Worm (Caenorhabditis elegans): ENCODE data around the gene F23H11.7.

The F23H11.7 gene

DNA sequence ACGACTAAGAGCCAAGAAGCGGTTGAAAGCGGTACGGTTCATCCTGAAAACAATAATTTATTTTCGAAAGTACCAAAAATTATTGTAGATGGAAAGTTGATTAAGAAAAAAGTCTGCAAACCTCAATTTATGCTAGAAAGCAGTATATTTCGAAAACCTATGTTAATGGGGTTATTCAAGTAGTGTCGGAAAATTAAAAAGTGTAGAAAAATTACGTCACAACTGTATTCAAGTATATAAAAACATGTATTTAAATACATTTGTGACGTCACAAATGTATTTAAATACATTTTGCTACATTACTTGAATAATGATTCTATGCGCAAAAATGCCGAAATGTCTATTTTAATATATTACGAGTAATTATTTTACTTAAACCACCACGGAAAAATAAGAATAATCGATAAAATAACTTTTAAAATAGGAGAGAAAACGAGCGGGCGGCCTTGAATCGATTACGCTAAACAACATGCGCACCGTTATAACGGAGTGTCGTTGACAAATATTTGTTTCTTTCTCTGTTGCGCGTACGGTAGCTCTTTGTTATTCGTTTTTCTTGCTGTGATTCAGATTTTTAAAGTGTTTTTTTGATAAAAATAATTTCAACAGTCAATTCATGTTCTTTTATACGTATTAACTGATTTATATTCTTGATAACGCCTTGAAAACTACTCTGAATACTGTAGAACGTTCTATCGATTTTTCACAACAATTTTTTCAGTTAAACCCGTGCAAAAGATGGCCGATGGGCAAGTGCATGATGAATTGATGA lies 8.5 kb downstream of the F23H11.7 start, which contains the start of the genes F23H11.5 and bra-2:
Gene F23H11.5 (minus strand): TSS at position 51 of the 772 bp plus-strand sequence.
Gene bra-2 (plus strand): TSS at position 722 of the 772 bp plus-strand sequence.
- no peak for TF ChIP-seq unc-62 (GFP tag; optimal IDR thresholded peaks at IDR 0.05)

DNA sequence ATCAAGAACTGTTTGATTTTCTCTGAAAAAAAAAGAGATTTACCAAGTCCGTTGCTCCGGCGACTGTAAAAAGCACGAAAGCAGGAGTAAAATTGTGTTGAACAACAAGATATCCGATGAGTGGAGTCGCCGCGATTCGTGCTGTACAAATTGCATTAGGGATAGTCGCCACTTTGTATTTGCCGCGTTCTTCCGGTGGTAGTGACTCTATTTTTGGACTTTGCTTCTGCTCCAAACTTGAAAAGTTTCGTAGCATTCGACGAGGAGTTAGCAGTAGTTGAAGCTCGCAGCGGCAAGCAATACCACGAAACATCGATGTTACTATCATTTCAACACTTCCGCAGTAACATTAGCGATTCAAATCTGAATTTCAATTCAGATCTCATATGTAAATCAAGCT lies 9.7 kb downstream of the F23H11.7 start, which contains the start of gene crls-1:
Gene crls-1 (minus strand): TSS at position 363 of the 400 bp plus-strand sequence.
- no peak for TF ChIP-seq unc-62 (GFP tag; optimal IDR thresholded peaks at IDR 0.05)

DNA sequence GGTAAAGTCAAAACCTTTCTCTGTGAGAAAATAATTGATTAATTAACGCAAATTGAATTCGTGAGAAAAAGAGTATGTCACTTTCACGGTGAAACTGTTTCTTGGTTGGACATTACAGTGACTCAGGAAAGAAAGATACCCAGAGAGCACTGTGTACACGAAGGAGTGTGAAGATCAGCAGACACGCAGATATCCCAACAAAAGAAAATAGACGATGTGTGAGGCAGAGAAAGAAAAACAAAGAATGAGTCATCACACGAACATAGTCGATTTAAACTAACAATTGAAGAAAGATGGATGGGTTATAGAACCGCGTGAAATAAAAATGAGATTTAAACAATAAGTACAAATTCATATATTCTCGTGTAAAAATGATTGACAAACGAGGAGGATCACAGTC lies 11.2 kb downstream of the F23H11.7 start:
- no peak for TF ChIP-seq unc-62 (GFP tag; optimal IDR thresholded peaks at IDR 0.05)

DNA sequence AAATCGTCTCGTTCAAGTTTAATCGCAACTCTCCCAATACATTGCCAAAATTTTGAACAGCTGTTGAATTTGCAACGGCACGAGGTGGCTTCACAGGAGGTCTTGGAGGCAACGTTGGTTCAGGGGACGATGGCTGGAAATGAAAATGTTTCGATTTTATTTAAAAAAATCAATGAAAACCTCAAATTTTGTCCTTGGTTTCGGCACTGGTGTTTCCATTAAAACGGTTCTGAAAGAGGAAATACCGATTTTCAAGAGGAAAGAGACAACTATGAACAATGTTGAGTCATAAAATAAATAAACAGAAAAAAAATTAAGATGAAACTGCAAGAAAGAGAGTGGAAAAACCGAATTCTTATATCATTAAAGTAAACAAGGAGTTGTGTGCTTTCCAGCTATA lies 11.9 kb downstream of the F23H11.7 start, which contains the start of gene F23H11.4:
Gene F23H11.4 (minus strand): TSS at position 229 of the 400 bp plus-strand sequence.
- no peak for TF ChIP-seq unc-62 (GFP tag; optimal IDR thresholded peaks at IDR 0.05)

DNA sequence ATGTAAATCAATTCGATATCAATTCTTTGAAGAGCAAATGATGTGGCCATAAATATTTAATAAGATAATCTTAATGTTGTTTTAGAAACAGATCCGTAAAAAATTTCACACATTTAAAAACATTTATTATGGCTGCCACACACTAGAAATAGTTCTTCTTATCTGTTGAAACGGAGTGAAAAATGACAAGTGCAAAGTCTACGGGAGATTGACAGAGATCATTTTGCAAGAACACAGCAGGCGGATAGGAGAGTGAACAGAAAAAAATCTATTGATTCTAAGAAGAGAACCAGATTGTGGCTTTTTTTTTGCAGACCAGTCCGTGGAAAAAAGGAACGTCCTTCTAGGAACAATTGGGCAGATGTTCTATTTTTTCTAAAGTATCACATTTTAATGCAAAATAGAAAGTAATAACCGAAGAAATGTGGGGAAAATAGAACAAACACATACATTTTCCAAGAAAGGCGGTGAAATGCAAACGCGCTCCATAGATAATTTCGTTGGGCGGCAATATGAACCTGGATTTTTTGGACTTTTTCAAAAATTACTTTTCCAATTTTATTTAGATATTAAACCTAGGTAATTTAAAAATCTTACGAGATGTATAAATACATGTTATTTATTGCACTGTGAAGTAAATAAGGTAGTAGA lies 17.5 kb downstream of the F23H11.7 start:
- no peak for TF ChIP-seq unc-62 (GFP tag; optimal IDR thresholded peaks at IDR 0.05)

DNA sequence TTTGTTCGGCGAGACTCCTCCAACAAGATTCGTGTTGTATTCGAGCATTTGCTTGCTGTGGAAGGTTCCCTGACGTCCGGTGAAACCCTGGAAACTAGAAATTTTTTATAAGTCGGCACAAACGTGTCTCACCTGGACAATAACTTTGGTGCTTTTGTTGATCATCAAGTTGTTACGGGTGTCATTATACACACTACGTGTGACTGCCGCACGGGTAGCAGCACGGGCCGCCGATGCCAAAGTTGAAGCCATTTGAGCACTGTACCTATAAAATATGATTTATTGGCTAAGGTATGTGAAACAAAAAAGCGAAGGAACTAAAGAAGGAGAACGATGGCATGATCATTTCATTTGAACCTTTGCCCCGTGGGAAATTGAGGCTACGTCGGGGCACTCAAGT lies 18.1 kb downstream of the F23H11.7 start, which contains the start of gene sucl-2:
Gene sucl-2 (minus strand): TSS at position 265 of the 400 bp plus-strand sequence.
- TF ChIP-seq unc-62 (GFP tag; optimal IDR thresholded peaks at IDR 0.05): no peak

- no peak for TF ChIP-seq unc-62 (GFP tag; optimal IDR thresholded peaks at IDR 0.05)
Measured at ce11 chrIII:900134-900533, 19.1 kb downstream of the F23H11.7 start.

ce11 chrIII:896904-897303 lies 22.3 kb downstream of the F23H11.7 start:
- TF ChIP-seq unc-62 (GFP tag; optimal IDR thresholded peaks at IDR 0.05): no peak

DNA sequence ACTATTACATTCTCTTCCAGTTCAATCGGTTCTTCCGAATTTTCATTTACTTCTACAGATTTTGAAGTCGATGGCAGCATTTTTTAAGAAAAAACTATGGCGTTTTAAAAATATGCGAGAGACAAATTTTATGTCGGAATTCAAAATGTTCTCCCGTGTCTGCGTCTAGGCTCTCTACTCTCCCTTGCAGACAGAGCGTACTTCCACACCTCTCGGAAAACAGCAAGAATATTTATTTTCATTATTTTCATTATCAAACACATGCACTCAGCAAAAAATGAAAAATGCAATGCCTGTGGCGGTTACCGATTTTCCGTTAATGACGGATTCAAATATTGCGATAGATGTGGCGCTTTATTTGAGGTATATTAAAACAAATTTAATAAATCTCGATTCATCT lies 23.7 kb downstream of the F23H11.7 start, which contains the start of the genes ztf-18 and F23H11.2:
Gene ztf-18 (minus strand): TSS at position 188 of the 400 bp plus-strand sequence.
Gene F23H11.2 (plus strand): TSS at position 223 of the 400 bp plus-strand sequence.
- TF ChIP-seq unc-62 (GFP tag; optimal IDR thresholded peaks at IDR 0.05): no peak

- TF ChIP-seq unc-62 (GFP tag; optimal IDR thresholded peaks at IDR 0.05): no peak
Measured at ce11 chrIII:891014-891413, 28.2 kb downstream of the F23H11.7 start, which contains the start of gene T24C4.10. Gene T24C4.10, minus strand, starts transcription at chrIII:891243.

ce11 chrIII:888983-889549 lies 30.2 kb downstream of the F23H11.7 start:
- no peak for TF ChIP-seq unc-62 (GFP tag; optimal IDR thresholded peaks at IDR 0.05)

DNA sequence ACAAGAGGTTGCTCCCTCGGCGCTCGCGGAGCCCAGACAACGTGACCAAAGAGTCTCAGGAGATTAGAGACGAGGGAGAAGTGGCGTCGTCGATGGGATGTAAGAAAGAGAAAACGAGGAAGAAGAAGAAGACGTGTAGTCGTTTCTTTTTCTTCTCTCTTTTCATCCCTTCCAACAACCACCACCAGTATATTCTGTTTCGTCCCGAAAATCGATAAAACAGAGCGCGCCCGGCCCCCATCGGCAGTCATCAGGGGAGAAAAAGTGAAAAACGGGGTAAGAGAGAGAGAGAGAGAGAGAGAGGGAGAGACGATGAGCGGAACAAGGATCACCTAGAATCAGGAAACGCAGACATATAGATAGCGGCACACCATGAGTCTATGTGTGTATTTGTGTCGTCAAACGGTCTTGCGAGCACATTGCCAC lies 31.3 kb downstream of the F23H11.7 start:
- no peak for TF ChIP-seq unc-62 (GFP tag; optimal IDR thresholded peaks at IDR 0.05)

ce11 chrIII:886726-887125 lies 32.5 kb downstream of the F23H11.7 start, which contains the start of gene zer-1:
Gene zer-1, minus strand, starts transcription at chrIII:886793.
- TF ChIP-seq unc-62 (GFP tag; optimal IDR thresholded peaks at IDR 0.05): no peak

DNA sequence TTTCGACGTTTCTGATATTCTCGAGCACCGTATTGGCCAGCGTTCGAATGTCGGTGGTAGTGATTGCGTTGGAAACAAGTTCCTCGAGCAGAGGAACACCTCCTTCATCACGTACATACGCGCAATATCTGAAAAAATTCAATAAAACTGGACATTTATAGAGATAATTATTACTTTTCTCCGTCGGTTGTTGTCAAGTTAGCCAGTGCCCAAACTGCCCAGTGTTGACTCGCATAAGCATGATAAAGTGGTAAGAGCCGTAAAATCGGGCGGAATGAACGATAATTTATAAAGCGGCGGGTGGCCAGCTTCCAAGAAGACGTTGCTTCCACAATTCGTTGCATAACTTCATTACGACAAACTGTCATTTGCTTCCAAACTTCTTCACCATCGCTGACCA lies 35.6 kb downstream of the F23H11.7 start:
- TF ChIP-seq unc-62 (GFP tag; optimal IDR thresholded peaks at IDR 0.05): no peak

DNA sequence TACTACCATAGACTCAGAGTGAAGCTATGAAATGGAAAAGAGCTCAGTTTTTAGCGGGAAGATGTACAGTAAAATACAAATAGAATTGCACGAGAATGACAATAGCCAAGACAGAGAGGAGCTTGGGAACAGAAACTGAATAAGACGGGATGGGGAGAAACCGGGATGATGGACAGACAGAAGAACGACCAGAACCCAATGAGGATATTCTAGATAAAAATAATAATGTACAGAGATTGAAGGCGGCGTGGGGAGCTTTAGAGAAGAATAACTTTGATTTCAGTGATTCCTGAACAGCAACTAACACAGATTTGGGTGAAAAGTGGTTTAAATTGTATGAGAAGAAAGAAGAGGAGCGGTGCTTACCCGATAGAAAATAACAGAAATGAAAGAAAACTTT lies 37.8 kb downstream of the F23H11.7 start:
- no peak for TF ChIP-seq unc-62 (GFP tag; optimal IDR thresholded peaks at IDR 0.05)

DNA sequence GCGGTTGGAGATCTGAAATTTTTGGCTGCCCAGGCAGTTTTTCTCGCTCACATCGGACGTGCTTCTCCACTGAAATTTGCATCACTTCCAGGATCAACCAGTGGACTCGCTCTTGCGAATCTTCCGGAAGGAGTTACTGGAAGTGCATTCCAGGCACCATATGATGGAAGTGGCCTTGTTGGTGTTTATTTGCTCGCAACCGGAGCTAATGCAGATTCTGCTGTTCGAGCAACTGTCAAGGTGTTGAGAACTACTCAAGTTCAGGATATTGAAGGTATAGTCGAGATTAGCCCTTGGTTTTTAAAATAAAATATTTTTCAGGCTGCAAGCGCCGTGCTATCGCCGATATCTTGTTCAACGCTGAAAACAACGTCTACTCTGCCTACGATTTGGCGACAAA lies 38.4 kb downstream of the F23H11.7 start:
- TF ChIP-seq unc-62 (GFP tag; optimal IDR thresholded peaks at IDR 0.05): no peak

Data from whole organism, dauer.